Worm (Caenorhabditis elegans): ENCODE results near the gene K02A6.2.

The K02A6.2 gene

ce11 chrX:8224916-8225315 lies at the start of gene K02A6.2:
K02A6.2 (minus strand) TSS chrX:8225016.
- no peak for TF ChIP-seq W03F9.2 (tag; optimal IDR thresholded peaks at IDR 0.05)
- TF ChIP-seq dao-5 (tag; optimal IDR thresholded peaks at IDR 0.05) = no peak
- no peak for TF ChIP-seq him-1 (tag; optimal IDR thresholded peaks at IDR 0.05)

ce11 chrX:8273496-8273895 lies 48.7 kb upstream of the K02A6.2 start:
- TF ChIP-seq dao-5 (tag; optimal IDR thresholded peaks at IDR 0.05) (no peak), him-1 (tag; optimal IDR thresholded peaks at IDR 0.05) (no peak), W03F9.2 (tag; optimal IDR thresholded peaks at IDR 0.05) (no peak)

- no peak for TF ChIP-seq dao-5 (tag; optimal IDR thresholded peaks at IDR 0.05)
- TF ChIP-seq him-1 (tag; optimal IDR thresholded peaks at IDR 0.05) = no peak
- TF ChIP-seq W03F9.2 (tag; optimal IDR thresholded peaks at IDR 0.05) = no peak
Observed at ce11 chrX:8270971-8271553, 46.2 kb upstream of the K02A6.2 start, which contains the start of gene cutl-29. cutl-29 (minus strand) TSS chrX:8271021.

- TF ChIP-seq him-1 (tag; optimal IDR thresholded peaks at IDR 0.05) = no peak
- TF ChIP-seq W03F9.2 (tag; optimal IDR thresholded peaks at IDR 0.05) = no peak
- TF ChIP-seq dao-5 (tag; optimal IDR thresholded peaks at IDR 0.05) = no peak
Observed at ce11 chrX:8268083-8268482, 43.3 kb upstream of the K02A6.2 start.

ce11 chrX:8262734-8263133 lies 37.9 kb upstream of the K02A6.2 start:
- TF ChIP-seq him-1 (tag; optimal IDR thresholded peaks at IDR 0.05) (no peak), dao-5 (tag; optimal IDR thresholded peaks at IDR 0.05) (no peak), W03F9.2 (tag; optimal IDR thresholded peaks at IDR 0.05) (no peak)

ce11 chrX:8261125-8261684 lies 36.4 kb upstream of the K02A6.2 start, which contains the start of gene M60.7:
M60.7 (minus strand) TSS chrX:8261175.
- TF ChIP-seq W03F9.2 (tag; optimal IDR thresholded peaks at IDR 0.05) = no peak
- TF ChIP-seq dao-5 (tag; optimal IDR thresholded peaks at IDR 0.05) = no peak
- TF ChIP-seq him-1 (tag; optimal IDR thresholded peaks at IDR 0.05) = no peak

DNA sequence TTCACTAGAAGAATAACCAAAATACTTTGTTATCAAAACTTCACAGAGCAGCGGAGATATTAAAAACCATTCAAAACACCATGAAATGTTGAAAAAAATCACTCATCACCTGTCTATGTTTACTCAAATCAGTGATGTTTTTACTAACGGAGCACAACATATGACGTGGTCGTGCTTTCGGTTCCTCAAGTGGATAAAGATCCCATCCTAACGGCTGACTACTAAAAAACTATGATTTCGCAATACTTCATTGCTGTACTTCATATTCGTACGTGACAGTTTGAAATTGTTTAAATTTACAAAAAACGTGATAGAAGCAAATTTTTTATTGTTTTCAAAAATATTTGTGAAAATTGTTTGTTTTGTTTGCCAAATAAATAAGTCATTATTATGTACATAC lies 32.9 kb upstream of the K02A6.2 start:
- no peak for TF ChIP-seq dao-5 (tag; optimal IDR thresholded peaks at IDR 0.05)
- no peak for TF ChIP-seq W03F9.2 (tag; optimal IDR thresholded peaks at IDR 0.05)
- TF ChIP-seq him-1 (tag; optimal IDR thresholded peaks at IDR 0.05) = no peak

ce11 chrX:8255433-8255832 lies 30.6 kb upstream of the K02A6.2 start:
- TF ChIP-seq him-1 (tag; optimal IDR thresholded peaks at IDR 0.05) (no peak), dao-5 (tag; optimal IDR thresholded peaks at IDR 0.05) (no peak), W03F9.2 (tag; optimal IDR thresholded peaks at IDR 0.05) (no peak)

DNA sequence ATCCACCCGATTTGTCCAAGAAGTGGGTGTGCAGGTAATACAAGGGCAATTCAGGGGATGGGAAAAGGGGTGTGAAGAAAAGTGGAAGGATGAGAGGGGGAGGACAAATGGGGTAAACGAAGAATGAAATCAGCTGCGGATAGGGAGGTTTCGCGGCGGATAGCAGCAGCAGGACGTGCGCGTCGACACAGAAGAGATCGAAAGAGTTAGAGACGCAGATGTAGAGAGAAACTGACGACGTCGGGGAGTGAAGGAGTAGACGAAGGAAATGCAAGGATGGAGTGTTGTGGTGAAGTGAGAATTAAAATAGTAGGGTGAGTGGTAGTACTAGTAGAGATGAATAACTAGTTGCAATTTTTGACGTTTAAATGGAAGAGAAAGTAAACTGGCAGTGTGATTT lies 27.5 kb upstream of the K02A6.2 start, which contains the start of gene M60.6:
M60.6 (minus strand) TSS at position 166 of the 400 bp plus-strand sequence.
- no peak for TF ChIP-seq him-1 (tag; optimal IDR thresholded peaks at IDR 0.05)

DNA sequence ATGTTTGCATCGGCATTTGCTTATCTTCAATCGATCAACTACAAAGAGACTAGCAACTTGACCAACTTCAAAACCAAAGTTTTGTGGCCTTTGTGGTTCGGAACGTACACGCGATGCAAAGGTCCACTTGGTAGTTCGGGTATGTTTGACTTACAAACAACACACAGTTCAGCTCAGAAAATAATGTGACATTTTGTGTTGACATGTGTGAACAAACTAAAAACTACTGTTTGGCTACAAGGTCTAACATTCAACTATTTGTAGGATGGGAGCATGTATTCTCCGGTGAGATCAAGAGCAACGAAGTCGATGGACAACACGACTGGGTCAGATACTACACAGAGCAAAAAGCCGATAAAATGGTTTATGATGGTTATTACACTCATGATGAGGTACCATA lies 22.3 kb upstream of the K02A6.2 start:
- TF ChIP-seq dao-5 (tag; optimal IDR thresholded peaks at IDR 0.05) (no peak), W03F9.2 (tag; optimal IDR thresholded peaks at IDR 0.05) (no peak), him-1 (tag; optimal IDR thresholded peaks at IDR 0.05) (no peak)

DNA sequence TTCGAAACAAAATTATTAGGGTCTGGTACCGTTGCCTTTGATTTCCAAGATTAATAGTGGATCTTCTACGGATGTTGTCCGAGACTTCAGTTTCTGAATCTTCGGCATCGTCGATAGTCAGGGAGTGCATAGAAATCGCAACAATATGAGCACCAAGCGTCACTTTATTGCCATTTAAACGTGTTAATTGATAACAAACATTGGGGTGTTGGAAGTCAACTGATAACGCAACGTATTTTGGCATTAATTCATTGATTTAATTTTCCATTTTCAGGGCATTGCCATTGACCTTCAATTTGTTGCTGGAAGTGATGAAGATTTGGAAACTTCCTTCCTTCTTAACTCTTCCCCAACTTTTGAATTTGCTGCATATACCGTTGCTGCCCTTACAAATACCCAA lies 21.3 kb upstream of the K02A6.2 start, which contains the start of gene kqt-2:
kqt-2 (minus strand) TSS at position 244 of the 400 bp plus-strand sequence.
- TF ChIP-seq dao-5 (tag; optimal IDR thresholded peaks at IDR 0.05) (no peak), him-1 (tag; optimal IDR thresholded peaks at IDR 0.05) (no peak), W03F9.2 (tag; optimal IDR thresholded peaks at IDR 0.05) (no peak)

ce11 chrX:8243116-8243515 lies 18.3 kb upstream of the K02A6.2 start:
- no peak for TF ChIP-seq W03F9.2 (tag; optimal IDR thresholded peaks at IDR 0.05)
- no peak for TF ChIP-seq him-1 (tag; optimal IDR thresholded peaks at IDR 0.05)
- TF ChIP-seq dao-5 (tag; optimal IDR thresholded peaks at IDR 0.05) = no peak

ce11 chrX:8241906-8242305 lies 17.1 kb upstream of the K02A6.2 start, which contains the start of gene endu-2:
endu-2 (plus strand) TSS chrX:8242301.
- TF ChIP-seq dao-5 (tag; optimal IDR thresholded peaks at IDR 0.05) (no peak), him-1 (tag; optimal IDR thresholded peaks at IDR 0.05) (no peak), W03F9.2 (tag; optimal IDR thresholded peaks at IDR 0.05) (no peak)

- TF ChIP-seq dao-5 (tag; optimal IDR thresholded peaks at IDR 0.05) (no peak), him-1 (tag; optimal IDR thresholded peaks at IDR 0.05) (no peak)
Observed at ce11 chrX:8238639-8239055, 13.8 kb upstream of the K02A6.2 start.

ce11 chrX:8236515-8236914 lies 11.7 kb upstream of the K02A6.2 start:
- no peak for TF ChIP-seq W03F9.2 (tag; optimal IDR thresholded peaks at IDR 0.05)
- no peak for TF ChIP-seq dao-5 (tag; optimal IDR thresholded peaks at IDR 0.05)
- TF ChIP-seq him-1 (tag; optimal IDR thresholded peaks at IDR 0.05) = no peak
